Fruit fly (Drosophila melanogaster): ENCODE data around the gene Ret.

Ret gene

dm6 chr2L:21198633-21199264, at the start of gene Ret:
Gene Ret (minus strand): TSS chr2L:21198762.
- no peak for TF ChIP-seq CG17801 (GFP tag; optimal IDR thresholded peaks at IDR 0.05; ENCODE audit: partially characterized antibody)

dm6 chr2L:21247967-21248366, 49.4 kb upstream of the Ret start:
- no peak for TF ChIP-seq CG17801 (GFP tag; optimal IDR thresholded peaks at IDR 0.05; ENCODE audit: partially characterized antibody)

- TF ChIP-seq CG17801 (GFP tag; optimal IDR thresholded peaks at IDR 0.05; ENCODE audit: partially characterized antibody): no peak
These were observed 48.1 kb upstream of the Ret start for dm6 chr2L:21246687-21247086.

DNA sequence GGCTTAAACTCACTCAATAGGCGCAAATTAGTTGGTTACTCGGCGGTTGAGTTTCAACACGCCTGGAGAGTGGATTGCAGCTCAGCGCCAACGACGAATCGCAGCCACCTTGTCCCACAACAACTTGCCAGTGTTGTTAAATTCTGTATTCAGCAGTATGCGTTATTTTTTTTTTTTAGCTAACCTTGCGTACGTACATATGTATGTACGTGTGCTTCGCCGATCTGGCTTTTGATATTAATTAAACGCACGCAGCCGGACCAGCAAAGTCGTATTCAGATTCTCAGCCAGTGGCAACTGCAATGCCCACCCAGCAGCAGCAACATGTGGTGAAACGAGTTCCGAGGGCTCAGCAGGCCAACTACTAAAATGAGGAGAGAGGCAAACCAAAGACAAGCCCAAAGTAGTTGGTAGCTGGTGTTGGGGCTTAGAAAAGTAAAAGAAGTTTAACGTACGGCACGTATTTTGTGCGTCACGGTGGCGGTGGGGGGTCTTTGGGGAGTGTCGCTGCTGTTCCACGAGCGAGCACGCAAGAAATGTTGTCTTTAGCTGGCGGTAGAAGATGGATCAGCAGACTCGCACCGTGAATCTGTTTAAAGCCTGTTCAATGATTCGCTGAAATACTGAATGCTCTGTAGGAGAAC, 46.7 kb upstream of the Ret start:
- TF ChIP-seq CG17801 (GFP tag; optimal IDR thresholded peaks at IDR 0.05; ENCODE audit: partially characterized antibody): no peak

dm6 chr2L:21243964-21244466, 45.5 kb upstream of the Ret start:
- TF ChIP-seq CG17801 (GFP tag; optimal IDR thresholded peaks at IDR 0.05; ENCODE audit: partially characterized antibody): no peak

dm6 chr2L:21242369-21242768, 43.8 kb upstream of the Ret start:
- TF ChIP-seq CG17801 (GFP tag; optimal IDR thresholded peaks at IDR 0.05; ENCODE audit: partially characterized antibody): no peak

dm6 chr2L:21237748-21238459, 39.3 kb upstream of the Ret start:
- TF ChIP-seq CG17801 (GFP tag; optimal IDR thresholded peaks at IDR 0.05; ENCODE audit: partially characterized antibody): peak; percentile 5

DNA sequence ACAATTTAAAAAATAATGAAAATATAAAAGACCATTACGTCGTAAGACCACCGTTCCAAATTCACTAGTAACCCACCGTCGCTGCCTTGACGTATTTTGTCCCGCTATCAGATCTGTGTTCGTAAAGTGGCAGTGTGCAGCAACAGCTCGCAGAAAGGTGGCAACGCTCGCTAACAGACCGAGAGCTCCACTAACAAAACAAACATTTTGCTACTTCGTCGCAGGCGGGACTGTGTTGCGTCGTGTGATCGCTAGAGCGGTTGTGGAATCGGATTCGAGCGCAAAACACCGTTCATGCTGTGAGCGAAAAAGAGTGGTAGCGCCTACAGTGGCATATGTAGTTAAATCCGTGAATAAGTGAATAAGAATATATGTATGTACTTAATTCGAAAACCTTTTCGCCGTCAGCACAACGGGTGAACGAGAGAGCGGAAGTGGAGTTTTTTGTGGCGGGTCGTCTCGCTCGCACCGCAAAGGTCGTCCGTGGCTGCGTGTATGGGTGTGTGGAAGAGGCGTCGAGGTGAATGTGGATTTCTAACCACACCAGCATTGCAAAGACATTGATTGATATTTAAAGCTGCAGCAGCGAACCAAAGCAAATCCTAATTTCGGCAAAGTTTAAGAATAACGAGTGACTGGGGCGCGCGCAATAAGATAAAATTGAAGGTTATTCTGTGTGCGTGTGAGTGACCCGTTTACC, 38.6 kb upstream of the Ret start, which contains the start of gene Hr39:
Hr39 (plus strand) TSS at position 203 of the 700 bp plus-strand sequence.
- TF ChIP-seq CG17801 (GFP tag; optimal IDR thresholded peaks at IDR 0.05; ENCODE audit: partially characterized antibody): no peak

- TF ChIP-seq CG17801 (GFP tag; optimal IDR thresholded peaks at IDR 0.05; ENCODE audit: partially characterized antibody): no peak
These were observed 38.1 kb upstream of the Ret start, which contains the start of gene CG31626 for dm6 chr2L:21236633-21237032. Gene CG31626 (minus strand): TSS chr2L:21236733.

DNA sequence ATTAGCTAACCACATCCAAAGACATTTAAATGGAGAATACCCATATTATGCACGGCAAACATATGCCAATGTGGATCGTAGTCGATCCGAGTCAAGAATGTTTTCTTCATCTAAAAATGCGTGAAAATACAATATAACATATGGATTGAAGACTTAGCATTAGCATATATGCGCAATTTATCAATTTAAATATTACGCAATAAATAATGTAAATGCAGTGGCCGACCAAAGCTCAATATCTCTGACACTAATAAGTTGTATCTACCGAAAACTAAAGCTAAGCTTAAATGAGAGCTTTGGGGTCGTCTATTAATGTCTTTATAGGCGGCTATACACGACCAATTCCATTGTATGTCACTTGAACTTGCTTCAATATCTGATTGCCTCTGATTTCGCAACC, 36.9 kb upstream of the Ret start:
- TF ChIP-seq CG17801 (GFP tag; optimal IDR thresholded peaks at IDR 0.05; ENCODE audit: partially characterized antibody): no peak

DNA sequence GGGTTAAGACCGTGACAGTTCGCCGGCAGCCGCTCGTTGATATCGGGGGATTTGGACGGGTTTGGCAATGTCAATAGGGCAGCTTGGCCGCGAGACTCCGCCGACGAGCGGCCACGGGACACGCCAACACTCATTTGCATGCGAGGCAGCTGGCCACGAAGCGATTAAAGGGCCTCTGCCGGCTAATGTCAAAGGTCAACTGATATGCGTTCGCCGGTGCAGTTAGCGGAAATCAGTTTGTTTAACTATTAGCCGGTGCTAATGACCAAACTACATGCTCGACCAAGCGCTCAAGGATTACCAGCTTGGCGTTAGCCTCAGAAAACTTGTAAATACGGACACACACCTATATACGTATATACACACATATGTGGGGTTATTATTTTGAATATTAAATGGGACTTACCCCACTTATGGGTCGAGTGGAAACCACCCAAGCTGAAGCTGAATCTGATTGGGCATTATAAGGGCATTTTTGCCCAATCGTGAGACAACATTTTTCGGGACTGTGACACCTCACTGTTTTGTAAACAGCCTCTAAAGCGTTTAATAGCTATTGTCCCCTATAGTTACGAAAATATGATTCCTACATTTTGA, 35.9 kb upstream of the Ret start:
- TF ChIP-seq CG17801 (GFP tag; optimal IDR thresholded peaks at IDR 0.05; ENCODE audit: partially characterized antibody): no peak

dm6 chr2L:21233430-21233829, 34.9 kb upstream of the Ret start:
- TF ChIP-seq CG17801 (GFP tag; optimal IDR thresholded peaks at IDR 0.05; ENCODE audit: partially characterized antibody): no peak

dm6 chr2L:21221778-21222177, 23.2 kb upstream of the Ret start:
- TF ChIP-seq CG17801 (GFP tag; optimal IDR thresholded peaks at IDR 0.05; ENCODE audit: partially characterized antibody): no peak

- no peak for TF ChIP-seq CG17801 (GFP tag; optimal IDR thresholded peaks at IDR 0.05; ENCODE audit: partially characterized antibody)
These were observed 22.6 kb upstream of the Ret start, which contains the start of gene CG8677 for dm6 chr2L:21221114-21221578. Gene CG8677 (plus strand): TSS chr2L:21221312.

- TF ChIP-seq CG17801 (GFP tag; optimal IDR thresholded peaks at IDR 0.05; ENCODE audit: partially characterized antibody): no peak
These were observed 21.8 kb upstream of the Ret start, which contains the start of gene Atg18b for dm6 chr2L:21220396-21220795. Gene Atg18b (minus strand): TSS chr2L:21220572.

Measured in ovary, adult (tissue).